Fruit fly (Drosophila melanogaster) whole organism: ENCODE data around the gene Dph2.
A peak's percentile ranks its signal among the peaks of the same experiment; 100 is the strongest.

Experiments used
- CG8478 ChIP-seq: fragments of >200 bp; optimal IDR thresholded peaks from 2 replicates; lab custom pipeline; 2018; ENCODE audit warnings: inconsistent platforms
- Dll ChIP-seq: fragments of >200 bp; optimal IDR thresholded peaks from 2 replicates; lab custom pipeline; 2017
- EcR ChIP-seq, 2 experiments: fragments of >200 bp; optimal IDR thresholded peaks; 2 replicates each; lab custom pipeline; 2017; ENCODE audit warnings: missing biosample characterization in 2 of 2, missing genetic modification characterization in 2 of 2, missing genetic modification reagents in 2 of 2
- pan ChIP-seq: fragments of >200 bp; optimal IDR thresholded peaks from 2 replicates; lab custom pipeline; 2017
- psq ChIP-seq: fragments of >200 bp; optimal IDR thresholded peaks from 2 replicates; lab custom pipeline; 2017
- usp ChIP-seq: fragments of >200 bp; optimal IDR thresholded peaks from 2 replicates; lab custom pipeline; 2017; ENCODE audit warnings: missing biosample characterization, missing genetic modification characterization, mixed read lengths

Gene Dph2

dm6 chr3R:14893791-14894782, at the start of gene Dph2:
Dph2 (minus strand) TSS chr3R:14893954.
- no peak for TF ChIP-seq pan (lab: Kevin White, UChicago)
- TF ChIP-seq EcR (GFP tag; optimal IDR thresholded peaks at IDR 0.05; lab: Kevin White, UChicago): no peak
- TF ChIP-seq psq (lab: Kevin White, UChicago): no peak
- TF ChIP-seq Dll (lab: Kevin White, UChicago): no peak
- no peak for TF ChIP-seq CG8478 (lab: Kevin White, UChicago)
- TF ChIP-seq usp (GFP tag; lab: Kevin White, UChicago): no peak

- TF ChIP-seq EcR (GFP tag; optimal IDR thresholded peaks at IDR 0.05; lab: Kevin White, UChicago) (no peak), usp (GFP tag; lab: Kevin White, UChicago) (no peak), Dll (lab: Kevin White, UChicago) (no peak), psq (lab: Kevin White, UChicago) (no peak), CG8478 (lab: Kevin White, UChicago) (no peak), pan (lab: Kevin White, UChicago) (no peak)
These were observed 24.4 kb upstream of the Dph2 start, which contains the start of gene Sdr for dm6 chr3R:14917927-14918829. Sdr (plus strand) TSS chr3R:14918628.

- TF ChIP-seq pan (lab: Kevin White, UChicago) (no peak), usp (GFP tag; lab: Kevin White, UChicago) (no peak), CG8478 (lab: Kevin White, UChicago) (no peak), EcR (GFP tag; optimal IDR thresholded peaks at IDR 0.05; lab: Kevin White, UChicago) (no peak), psq (lab: Kevin White, UChicago) (no peak), Dll (lab: Kevin White, UChicago) (no peak)
These were observed 18.8 kb upstream of the Dph2 start for dm6 chr3R:14912449-14912987.

dm6 chr3R:14903837-14904431, 10.2 kb upstream of the Dph2 start, which contains the start of gene VhaPPA1-1:
VhaPPA1-1 (minus strand) TSS chr3R:14904061.
- TF ChIP-seq psq (lab: Kevin White, UChicago) (peak; percentile 53), Dll (lab: Kevin White, UChicago) (no peak)

- no peak for TF ChIP-seq usp (GFP tag; lab: Kevin White, UChicago)
- TF ChIP-seq psq (lab: Kevin White, UChicago): no peak
- no peak for TF ChIP-seq CG8478 (lab: Kevin White, UChicago)
- no peak for TF ChIP-seq EcR (GFP tag; optimal IDR thresholded peaks at IDR 0.05; lab: Kevin White, UChicago)
- TF ChIP-seq Dll (lab: Kevin White, UChicago): no peak
- no peak for TF ChIP-seq pan (lab: Kevin White, UChicago)
These were observed 7.9 kb upstream of the Dph2 start, which contains the start of gene RpS5b for dm6 chr3R:14901408-14902352. RpS5b (minus strand) TSS chr3R:14901563.

- TF ChIP-seq psq (lab: Kevin White, UChicago): no peak
- TF ChIP-seq Dll (lab: Kevin White, UChicago): no peak
- TF ChIP-seq CG8478 (lab: Kevin White, UChicago): no peak
- TF ChIP-seq pan (lab: Kevin White, UChicago): no peak
- TF ChIP-seq EcR (GFP tag; optimal IDR thresholded peaks at IDR 0.05; lab: Kevin White, UChicago): no peak
- TF ChIP-seq usp (GFP tag; lab: Kevin White, UChicago): no peak
These were observed 6.4 kb upstream of the Dph2 start, which contains the start of gene VhaPPA1-2 for dm6 chr3R:14900177-14900576. VhaPPA1-2 (minus strand) TSS chr3R:14900277.

dm6 chr3R:14898280-14898756, 4.6 kb upstream of the Dph2 start, which contains the start of the genes Nup93-2 and CG3817:
Nup93-2 (minus strand) TSS chr3R:14898372.
CG3817 (plus strand) TSS chr3R:14898739.
- TF ChIP-seq psq (lab: Kevin White, UChicago) (no peak), pan (lab: Kevin White, UChicago) (no peak), Dll (lab: Kevin White, UChicago) (no peak), CG8478 (lab: Kevin White, UChicago) (no peak), EcR (GFP tag; optimal IDR thresholded peaks at IDR 0.05; lab: Kevin White, UChicago) (no peak), usp (GFP tag; lab: Kevin White, UChicago) (no peak)

dm6 chr3R:14894783-14894883, 879 bp upstream of the Dph2 start, which contains the start of gene CG14860:
CG14860 (plus strand) TSS chr3R:14894784.
- TF ChIP-seq psq (lab: Kevin White, UChicago): no peak
- no peak for TF ChIP-seq Dll (lab: Kevin White, UChicago)
- TF ChIP-seq CG8478 (lab: Kevin White, UChicago): no peak
- no peak for TF ChIP-seq EcR (GFP tag; optimal IDR thresholded peaks at IDR 0.05; lab: Kevin White, UChicago)

- TF ChIP-seq Dll (lab: Kevin White, UChicago) (no peak), CG8478 (lab: Kevin White, UChicago) (no peak), EcR (GFP tag; optimal IDR thresholded peaks at IDR 0.05; lab: Kevin White, UChicago) (no peak), pan (lab: Kevin White, UChicago) (no peak), psq (lab: Kevin White, UChicago) (no peak), usp (GFP tag; lab: Kevin White, UChicago) (no peak)
These were observed 3.6 kb downstream of the Dph2 start, which contains the start of the genes CycC and UQCR-C1 for dm6 chr3R:14890064-14890709. CycC (minus strand) TSS chr3R:14890205. UQCR-C1 (plus strand) TSS chr3R:14890231.
